Fruit fly (Drosophila melanogaster) whole organism, embryonic: ENCODE data around the gene Tmtc2.
A peak's percentile ranks its signal among the peaks of the same experiment; 100 is the strongest.

Experiments used
- Abd-B ChIP-seq: fragments of 200-800 bp; sonication (Bioruptor generic); optimal IDR thresholded peaks from 2 replicates; lab custom pipeline; 2018; ENCODE audit warnings: missing biosample characterization, mild to moderate bottlenecking, missing genetic modification characterization, moderate library complexity
- BtbVII ChIP-seq: fragments of 200-800 bp; sonication (Bioruptor generic); optimal IDR thresholded peaks from 3 replicates; lab custom pipeline; 2017; ENCODE audit warnings: missing biosample characterization, mild to moderate bottlenecking, missing genetic modification characterization
- CG10565 ChIP-seq: fragments of 200-800 bp; sonication (Bioruptor generic); optimal IDR thresholded peaks from 3 replicates; lab custom pipeline; 2016; ENCODE audit warnings: missing biosample characterization, mild to moderate bottlenecking, missing genetic modification characterization
- CG1603 ChIP-seq: fragments of 200-800 bp; sonication (Bioruptor generic); optimal IDR thresholded peaks from 2 replicates; lab custom pipeline; 2019; ENCODE audit warnings: missing biosample characterization, mild to moderate bottlenecking, missing genetic modification characterization, moderate library complexity
- CG18011 ChIP-seq: fragments of 200-800 bp; sonication (Bioruptor generic); optimal IDR thresholded peaks from 2 replicates; lab custom pipeline; 2017; ENCODE audit warnings: missing biosample characterization, missing genetic modification characterization, mild to moderate bottlenecking, moderate library complexity, missing genotype
- CG18476 ChIP-seq: fragments of 200-800 bp; sonication (Bioruptor generic); optimal IDR thresholded peaks from 2 replicates; lab custom pipeline; 2016; ENCODE audit warnings: missing biosample characterization, mild to moderate bottlenecking, missing genetic modification characterization
- CG18619 ChIP-seq: fragments of 200-800 bp; sonication (Bioruptor generic); optimal IDR thresholded peaks from 3 replicates; lab custom pipeline; 2017; ENCODE audit warnings: missing biosample characterization, mild to moderate bottlenecking, missing genetic modification characterization
- CG2129 ChIP-seq: fragments of 200-800 bp; sonication (Bioruptor generic); IDR thresholded peaks from 2 replicates; pipeline ENCODE4 v1.3.6; 2022; ENCODE audit warnings: missing biosample characterization, missing genetic modification characterization; ENCODE audit not compliant: partially characterized antibody
- CG31224 ChIP-seq: fragments of 200-800 bp; sonication (Bioruptor generic); IDR thresholded peaks from 2 replicates; pipeline ENCODE4 v1.3.6; 2022; ENCODE audit warnings: missing biosample characterization, missing genetic modification characterization
- CG34422 ChIP-seq: fragments of 200-800 bp; sonication (Bioruptor generic); IDR thresholded peaks from 3 replicates; pipeline ENCODE4 v1.3.6; 2022; ENCODE audit warnings: missing biosample characterization, missing genetic modification characterization
- CG3838 ChIP-seq: fragments of 200-800 bp; sonication (Bioruptor generic); optimal IDR thresholded peaks from 3 replicates; lab custom pipeline; 2016; ENCODE audit warnings: missing biosample characterization, missing genetic modification characterization
- CG4360 ChIP-seq: fragments of 200-800 bp; sonication (Bioruptor generic); IDR thresholded peaks from 2 replicates; pipeline ENCODE4 v1.3.6; 2022; ENCODE audit warnings: missing biosample characterization, missing genetic modification characterization
- CG8281 ChIP-seq: fragments of 200-800 bp; sonication (Bioruptor generic); optimal IDR thresholded peaks from 2 replicates; lab custom pipeline; 2018; ENCODE audit warnings: missing biosample characterization, mild to moderate bottlenecking, missing genetic modification characterization, moderate library complexity
- Chrac-16 ChIP-seq: fragments of 200-800 bp; sonication (Bioruptor generic); optimal IDR thresholded peaks from 3 replicates; lab custom pipeline; 2016; ENCODE audit warnings: missing biosample characterization, missing genetic modification characterization
- Dbx ChIP-seq: fragments of 200-800 bp; sonication (Bioruptor generic); IDR thresholded peaks from 3 replicates; pipeline ENCODE4 v1.3.6; 2022; ENCODE audit warnings: missing biosample characterization, missing genetic modification characterization
- E2f2 ChIP-seq: fragments of 200-800 bp; sonication (Bioruptor generic); IDR thresholded peaks from 2 replicates; pipeline ENCODE4 v1.3.6; 2022; ENCODE audit warnings: missing biosample characterization, missing genetic modification characterization
- Ets65A ChIP-seq: fragments of 200-800 bp; sonication (Bioruptor generic); peaks from one replicate; lab custom pipeline; 2016; ENCODE audit warnings: missing biosample characterization, missing genetic modification characterization
- HLH3B ChIP-seq: fragments of 200-800 bp; sonication (Bioruptor generic); IDR thresholded peaks from 2 replicates; pipeline ENCODE4 v1.3.6; 2022; ENCODE audit warnings: missing biosample characterization, missing genetic modification characterization
- Lhr ChIP-seq: fragments of 200-800 bp; sonication (Bioruptor generic); optimal IDR thresholded peaks from 3 replicates; lab custom pipeline; 2017; ENCODE audit warnings: mild to moderate bottlenecking, missing biosample characterization, missing genetic modification reagents, missing genetic modification characterization
- Med ChIP-seq: fragments of 200-800 bp; sonication (Bioruptor generic); peaks from one replicate; lab custom pipeline; 2016; ENCODE audit warnings: missing biosample characterization, missing genetic modification characterization, mild to moderate bottlenecking, inconsistent platforms, moderate library complexity
- Sry-δ ChIP-seq: fragments of 200-800 bp; sonication (Bioruptor generic); optimal IDR thresholded peaks from 2 replicates; lab custom pipeline; 2016; ENCODE audit warnings: missing biosample characterization, missing genetic modification characterization
- Vsx1 ChIP-seq: fragments of 200-800 bp; sonication (Bioruptor generic); optimal IDR thresholded peaks from 2 replicates; lab custom pipeline; 2017; ENCODE audit warnings: missing biosample characterization, mild to moderate bottlenecking, missing genetic modification characterization, missing genetic modification reagents
- Xbp1 ChIP-seq: fragments of 200-800 bp; sonication (Bioruptor generic); optimal IDR thresholded peaks from 3 replicates; lab custom pipeline; 2016; ENCODE audit warnings: missing biosample characterization, mild to moderate bottlenecking, missing genetic modification characterization
- caup ChIP-seq: fragments of 200-800 bp; sonication (Bioruptor generic); optimal IDR thresholded peaks from 3 replicates; lab custom pipeline; 2017; ENCODE audit warnings: missing biosample characterization, mild to moderate bottlenecking, missing genetic modification characterization, moderate library complexity; ENCODE audit not compliant: severe bottlenecking
- danr ChIP-seq: fragments of 200-800 bp; sonication (Bioruptor generic); IDR thresholded peaks from 2 replicates; pipeline ENCODE4 v1.3.6; 2022; ENCODE audit warnings: missing biosample characterization, missing genetic modification characterization
- ewg ChIP-seq: fragments of 200-800 bp; sonication (Bioruptor generic); optimal IDR thresholded peaks from 3 replicates; lab custom pipeline; 2017; ENCODE audit warnings: mild to moderate bottlenecking, missing biosample characterization, missing genetic modification reagents, missing genetic modification characterization
- fd3F ChIP-seq: fragments of 200-800 bp; sonication (Bioruptor generic); optimal IDR thresholded peaks from 2 replicates; lab custom pipeline; 2018; ENCODE audit warnings: missing biosample characterization, mild to moderate bottlenecking, missing genetic modification characterization, moderate library complexity
- grau ChIP-seq: fragments of 200-800 bp; optimal IDR thresholded peaks from 3 replicates; lab custom pipeline; 2019; ENCODE audit warnings: missing biosample characterization, mild to moderate bottlenecking, missing genetic modification characterization, moderate library complexity
- lab ChIP-seq: fragments of 200-800 bp; sonication (Bioruptor generic); optimal IDR thresholded peaks from 3 replicates; lab custom pipeline; 2017; ENCODE audit warnings: missing biosample characterization, missing genetic modification characterization, mild to moderate bottlenecking, moderate library complexity, missing genetic modification reagents
- lov ChIP-seq, 2 experiments: fragments of 200-800 bp in 1 of 2; fragments of >200 bp in 1 of 2; sonication (Bioruptor generic) in 1 of 2; IDR thresholded peaks in 1 of 2; optimal IDR thresholded peaks in 1 of 2; 2 replicates in 1 of 2; 3 replicates in 1 of 2; pipeline versions ENCODE4 v1.3.6 to Lab custom; 2017 to 2022; ENCODE audit warnings: missing biosample characterization in 1 of 2, missing genetic modification characterization in 1 of 2
- otp ChIP-seq: fragments of 200-800 bp; sonication (Bioruptor generic); IDR thresholded peaks from 3 replicates; pipeline ENCODE4, ENCODE4 v1.3.6; 2022; ENCODE audit warnings: missing biosample characterization, missing genetic modification characterization
- sens ChIP-seq: fragments of 200-800 bp; sonication (Bioruptor generic); peaks from one replicate; lab custom pipeline; 2016; ENCODE audit warnings: missing biosample characterization, missing genetic modification characterization
- stwl ChIP-seq: fragments of 200-800 bp; sonication (Bioruptor generic); optimal IDR thresholded peaks from 3 replicates; lab custom pipeline; 2018; ENCODE audit warnings: missing biosample characterization, mild to moderate bottlenecking, missing genetic modification characterization, moderate library complexity
- tio ChIP-seq: fragments of 200-800 bp; sonication (Bioruptor generic); optimal IDR thresholded peaks from 2 replicates; lab custom pipeline; 2017; ENCODE audit warnings: missing biosample characterization, missing genetic modification characterization, inconsistent platforms
- tll ChIP-seq, 2 experiments: fragments of 200-800 bp in 1 of 2; fragments of >200 bp in 1 of 2; sonication (Bioruptor generic) in 1 of 2; optimal IDR thresholded peaks; 2 replicates each; lab custom pipeline; 2017 to 2019; ENCODE audit warnings: missing biosample characterization in 2 of 2, missing genetic modification characterization in 2 of 2, mild to moderate bottlenecking in 1 of 2, moderate library complexity in 1 of 2
- unpg ChIP-seq: fragments of 200-800 bp; sonication (Bioruptor generic); optimal IDR thresholded peaks from 3 replicates; lab custom pipeline; 2018; ENCODE audit warnings: missing biosample characterization, mild to moderate bottlenecking, missing genetic modification characterization, moderate library complexity
- wek ChIP-seq: fragments of 200-800 bp; sonication (Bioruptor generic); optimal IDR thresholded peaks from 3 replicates; lab custom pipeline; 2018; ENCODE audit warnings: missing biosample characterization, mild to moderate bottlenecking, missing genetic modification characterization, moderate library complexity

Gene Tmtc2

DNA sequence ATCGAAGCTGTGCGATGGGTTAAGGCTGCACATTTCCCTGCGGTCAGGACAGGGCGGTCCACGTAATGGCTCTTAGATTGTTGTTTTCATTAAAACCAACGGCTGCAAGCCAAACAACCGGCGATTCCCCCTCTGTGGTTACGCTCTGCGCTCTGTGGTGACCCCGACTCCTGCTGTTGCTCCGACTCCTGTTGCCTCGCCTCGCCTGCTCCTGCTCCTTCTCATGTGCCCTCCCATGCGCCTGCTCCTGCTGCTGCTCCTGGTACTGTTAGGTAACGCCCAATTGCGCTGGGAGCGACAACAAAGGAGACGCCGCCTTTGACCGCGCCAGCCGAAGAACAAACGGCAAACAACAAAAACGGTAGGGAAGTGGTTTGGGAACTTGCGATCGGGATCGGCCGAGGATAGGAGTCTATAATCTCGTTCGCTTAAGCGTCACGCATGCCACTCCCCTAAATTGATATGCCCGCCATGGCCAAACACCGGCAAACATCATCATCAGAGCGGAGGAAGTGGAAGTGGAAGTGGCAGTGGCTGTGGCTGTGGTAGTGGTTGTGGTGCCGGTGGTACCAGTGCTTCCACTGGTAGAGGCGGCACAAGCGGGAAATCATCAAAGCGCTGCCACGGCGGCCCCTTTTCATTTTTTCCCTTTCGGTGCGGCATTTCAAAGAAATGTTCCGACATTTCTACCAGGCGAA, 84.7 kb downstream of the Tmtc2 start (continued):
- no peak for TF ChIP-seq CG2129 (GFP tag; lab: Robert Waterston, UW)
- TF ChIP-seq CG3838 = no peak
- TF ChIP-seq HLH3B (GFP tag; lab: Robert Waterston, UW) = 0 out of 2 replicates have a peak, but pooled peaks have one; percentile 25
- peak; percentile 35 for TF ChIP-seq Ets65A
- no peak for TF ChIP-seq wek (GFP tag; lab: Kevin White, UChicago)
- TF ChIP-seq otp (GFP tag; lab: Robert Waterston, UW) = no peak
- TF ChIP-seq ewg (GFP tag; lab: Kevin White, UChicago) = no peak
- no peak for TF ChIP-seq tio (GFP tag; lab: Kevin White, UChicago)
- no peak for TF ChIP-seq caup (GFP tag; lab: Kevin White, UChicago)
- peak; percentile 71 for TF ChIP-seq Med (GFP tag; lab: Kevin White, UChicago)
- TF ChIP-seq Abd-B (GFP tag; lab: Kevin White, UChicago) = no peak
- no peak for TF ChIP-seq CG18619
- TF ChIP-seq E2f2 = no peak
- no peak for TF ChIP-seq Sry-δ (GFP tag; lab: Kevin White, UChicago)
- TF ChIP-seq tll (GFP tag; optimal IDR thresholded peaks at IDR 0.05; lab: Kevin White, UChicago) = no peak
- 0 out of 2 replicates have a peak, but pooled peaks have one; percentile 17 for TF ChIP-seq CG4360 (GFP tag; lab: Robert Waterston, UW)
- no peak for TF ChIP-seq lab
- TF ChIP-seq Chrac-16 (GFP tag; lab: Kevin White, UChicago) = no peak
- TF ChIP-seq Lhr (GFP tag; lab: Kevin White, UChicago) = no peak
- TF ChIP-seq CG18011 (GFP tag; lab: Kevin White, UChicago) = no peak
- TF ChIP-seq CG10565 (GFP tag; lab: Kevin White, UChicago) = no peak
- peak; percentile 34; the same call in 1 of the 3 replicates for TF ChIP-seq CG34422 (GFP tag; lab: Robert Waterston, UW)
- no peak for TF ChIP-seq CG18476
- TF ChIP-seq grau = no peak
- TF ChIP-seq BtbVII = no peak
- peak; percentile 58 for TF ChIP-seq sens
- no peak for TF ChIP-seq fd3F (GFP tag; lab: Kevin White, UChicago)
- no peak for TF ChIP-seq CG1603 (tag; lab: Kevin White, UChicago)
- TF ChIP-seq CG8281 = no peak
- no peak for TF ChIP-seq stwl (tag; lab: Kevin White, UChicago)
- no peak for TF ChIP-seq Xbp1 (GFP tag; lab: Kevin White, UChicago)
- TF ChIP-seq unpg (GFP tag; lab: Kevin White, UChicago) = no peak
- TF ChIP-seq danr = no peak
- peak; percentile 69 for TF ChIP-seq CG31224 (GFP tag; lab: Robert Waterston, UW)
- TF ChIP-seq lov (optimal IDR thresholded peaks at IDR 0.05; lab: Kevin White, UChicago) = no peak
- TF ChIP-seq lov (GFP tag; IDR thresholded peaks at IDR 0.05; lab: Robert Waterston, UW) = no peak
- no peak for TF ChIP-seq Vsx1 (GFP tag; lab: Kevin White, UChicago)
- TF ChIP-seq Dbx (GFP tag; lab: Robert Waterston, UW) = no peak
